Fruit fly (Drosophila melanogaster) S2 (cell line): ENCODE results near the gene Mur29B.

ENCODE experiments used
- CG8478 ChIP-seq: fragments of >200 bp; optimal IDR thresholded peaks from 2 replicates; lab custom pipeline; 2018
- CTCF ChIP-seq, 2 experiments: fragments of >200 bp; optimal IDR thresholded peaks; 2 replicates each; lab custom pipeline; 2018

DNA sequence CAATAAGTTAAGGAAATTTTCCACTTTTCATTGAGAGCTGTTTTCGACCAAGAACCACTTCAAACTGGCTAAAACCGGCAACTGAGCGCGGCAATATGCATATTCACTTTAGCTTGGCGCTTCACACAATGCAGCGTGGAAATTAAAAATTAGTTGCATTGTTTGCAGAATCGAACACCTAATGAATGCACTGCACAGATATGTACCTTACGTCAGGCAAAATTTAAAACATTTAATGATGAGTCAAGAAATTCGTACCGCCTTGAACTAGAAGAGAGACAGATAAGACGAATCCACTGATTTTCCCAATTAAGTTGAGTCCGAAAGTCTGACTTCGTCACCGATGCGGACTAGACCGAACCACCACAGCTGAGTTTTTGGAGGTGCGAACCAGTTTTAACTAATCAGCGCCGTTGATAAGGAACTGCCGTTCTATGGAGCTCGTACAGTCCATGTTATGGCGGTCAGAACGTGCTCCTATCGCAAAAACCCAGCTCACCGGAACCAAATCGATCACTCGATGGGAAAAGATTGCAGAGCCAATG lies 24.1 kb upstream of the Mur29B start:
- TF ChIP-seq CG8478 (lab: Kevin White, UChicago): no peak
- no peak for TF ChIP-seq CTCF (optimal IDR thresholded peaks at IDR 0.05; lab: Kevin White, UChicago)
